Worm (Caenorhabditis elegans) whole organism, L3 larva: Measurements from ENCODE around the gene Y42A5A.5.

ENCODE experiments used
- ZK546.5 ChIP-seq: sonication (generic microtip); optimal IDR thresholded peaks from 2 replicates; lab custom pipeline; 2017; ENCODE audit warnings: missing biosample characterization, missing genetic modification characterization
- aly-2 ChIP-seq: fragments of 150-350 bp; optimal IDR thresholded peaks from 2 replicates; lab custom pipeline; 2014; ENCODE audit warnings: missing biosample characterization, missing genetic modification characterization
- ama-1 ChIP-seq: fragments of 150-350 bp; optimal IDR thresholded peaks from 2 replicates; lab custom pipeline; 2018
- ceh-16 ChIP-seq: sonication (generic microtip); optimal IDR thresholded peaks from 2 replicates; lab custom pipeline; 2017; ENCODE audit warnings: missing biosample characterization, missing genetic modification characterization
- ceh-9 ChIP-seq: sonication (generic microtip); optimal IDR thresholded peaks from 2 replicates; lab custom pipeline; 2018; ENCODE audit warnings: missing biosample characterization, missing genetic modification characterization
- egl-27 ChIP-seq: sonication (generic microtip); optimal IDR thresholded peaks from 4 replicates; lab custom pipeline; 2017; ENCODE audit warnings: missing biosample characterization, missing genetic modification reagents, missing genetic modification characterization
- egl-5 ChIP-seq: fragments of 150-350 bp; optimal IDR thresholded peaks from 2 replicates; lab custom pipeline; 2017; ENCODE audit warnings: missing biosample characterization, missing genetic modification reagents, missing genetic modification characterization, inconsistent platforms
- elt-1 ChIP-seq: fragments of 150-350 bp; optimal IDR thresholded peaks from 2 replicates; lab custom pipeline; 2014; ENCODE audit warnings: missing biosample characterization, missing genetic modification characterization
- elt-2 ChIP-seq: sonication (generic microtip); optimal IDR thresholded peaks from 2 replicates; lab custom pipeline; 2016; ENCODE audit warnings: missing genetic modification reagents, mild to moderate bottlenecking, missing genetic modification characterization, missing compliant biosample characterization
- eor-1 ChIP-seq, 2 experiments: fragments of 150-350 bp; optimal IDR thresholded peaks; 2 replicates each; lab custom pipeline; 2014 to 2018; ENCODE audit warnings: missing biosample characterization in 2 of 2, missing genetic modification characterization in 2 of 2
- fkh-10 ChIP-seq: sonication (generic microtip); optimal IDR thresholded peaks from 2 replicates; lab custom pipeline; 2017; ENCODE audit warnings: missing biosample characterization, missing genetic modification reagents, missing genetic modification characterization
- hmg-11 ChIP-seq: sonication (generic microtip); optimal IDR thresholded peaks from 2 replicates; lab custom pipeline; 2016; ENCODE audit warnings: missing genetic modification characterization, missing compliant biosample characterization
- jun-1 ChIP-seq: fragments of 150-350 bp; optimal IDR thresholded peaks from 2 replicates; lab custom pipeline; 2014; ENCODE audit warnings: missing biosample characterization, missing genetic modification reagents, missing genetic modification characterization
- lin-15B ChIP-seq: fragments of 150-350 bp; optimal IDR thresholded peaks from 2 replicates; lab custom pipeline; 2014; ENCODE audit warnings: missing biosample characterization, missing genetic modification characterization
- lin-39 ChIP-seq: fragments of 150-350 bp; optimal IDR thresholded peaks from 2 replicates; lab custom pipeline; 2018; ENCODE audit warnings: missing biosample characterization, missing genetic modification reagents, missing genetic modification characterization
- mdl-1 ChIP-seq: fragments of 150-350 bp; optimal IDR thresholded peaks from 2 replicates; lab custom pipeline; 2014; ENCODE audit warnings: missing biosample characterization, missing genetic modification characterization
- mml-1 ChIP-seq: fragments of 150-350 bp; sonication (generic microtip); optimal IDR thresholded peaks from 3 replicates; lab custom pipeline; 2014; ENCODE audit warnings: missing biosample characterization, missing genetic modification characterization
- nfya-1 ChIP-seq: sonication (generic microtip); optimal IDR thresholded peaks from 2 replicates; lab custom pipeline; 2017; ENCODE audit warnings: missing genetic modification characterization, mild to moderate bottlenecking, missing compliant biosample characterization, antibody characterized with exemption, moderate library complexity; ENCODE audit not compliant: insufficient read depth
- nhr-11 ChIP-seq: fragments of 150-350 bp; optimal IDR thresholded peaks from 2 replicates; lab custom pipeline; 2014; ENCODE audit warnings: missing biosample characterization, missing genetic modification characterization
- nhr-12 ChIP-seq: fragments of 150-350 bp; optimal IDR thresholded peaks from 2 replicates; lab custom pipeline; 2014; ENCODE audit warnings: missing biosample characterization, missing genetic modification characterization
- nhr-23 ChIP-seq: fragments of 150-350 bp; optimal IDR thresholded peaks from 2 replicates; lab custom pipeline; 2014; ENCODE audit warnings: missing biosample characterization, missing genetic modification reagents, missing genetic modification characterization
- nhr-237 ChIP-seq: fragments of 150-350 bp; optimal IDR thresholded peaks from 2 replicates; lab custom pipeline; 2014; ENCODE audit warnings: missing biosample characterization, missing genetic modification characterization
- nhr-25 ChIP-seq: sonication (generic microtip); optimal IDR thresholded peaks from 2 replicates; lab custom pipeline; 2017; ENCODE audit warnings: missing biosample characterization, missing genetic modification characterization
- nhr-28 ChIP-seq: fragments of 150-350 bp; optimal IDR thresholded peaks from 2 replicates; lab custom pipeline; 2014; ENCODE audit warnings: missing biosample characterization, missing genetic modification characterization
- nhr-43 ChIP-seq: sonication (generic microtip); optimal IDR thresholded peaks from 2 replicates; lab custom pipeline; 2016; ENCODE audit warnings: mild to moderate bottlenecking, missing genetic modification characterization, missing compliant biosample characterization; ENCODE audit not compliant: poor library complexity, severe bottlenecking
- nhr-67 ChIP-seq: fragments of 150-350 bp; optimal IDR thresholded peaks from 2 replicates; lab custom pipeline; 2014; ENCODE audit warnings: missing biosample characterization, missing genetic modification characterization
- nhr-76 ChIP-seq: fragments of 150-350 bp; sonication (generic microtip); optimal IDR thresholded peaks from 5 replicates; lab custom pipeline; 2014; ENCODE audit warnings: missing biosample characterization, missing genetic modification characterization
- nhr-77 ChIP-seq: fragments of 150-350 bp; optimal IDR thresholded peaks from 2 replicates; lab custom pipeline; 2014; ENCODE audit warnings: missing biosample characterization, missing genetic modification characterization
- pha-4 ChIP-seq: fragments of 150-350 bp; optimal IDR thresholded peaks from 2 replicates; lab custom pipeline; 2014; ENCODE audit warnings: missing biosample characterization, missing genetic modification reagents, missing genetic modification characterization
- pqm-1 ChIP-seq: fragments of 150-350 bp; optimal IDR thresholded peaks from 2 replicates; lab custom pipeline; 2017; ENCODE audit warnings: missing biosample characterization, missing genetic modification characterization, inconsistent platforms
- sea-2 ChIP-seq: fragments of 150-350 bp; sonication (generic microtip); optimal IDR thresholded peaks from 4 replicates; lab custom pipeline; 2014; ENCODE audit warnings: missing biosample characterization, missing genetic modification reagents, missing genetic modification characterization
- skn-1 ChIP-seq: fragments of 150-350 bp; optimal IDR thresholded peaks from 2 replicates; lab custom pipeline; 2014; ENCODE audit warnings: missing biosample characterization, missing genetic modification characterization
- unc-39 ChIP-seq: sonication (generic microtip); optimal IDR thresholded peaks from 4 replicates; lab custom pipeline; 2017; ENCODE audit warnings: missing biosample characterization, missing genetic modification characterization
- unc-62 ChIP-seq: fragments of 150-350 bp; sonication (generic microtip); optimal IDR thresholded peaks from 4 replicates; lab custom pipeline; 2014; ENCODE audit warnings: missing biosample characterization, missing genetic modification reagents, missing genetic modification characterization
- ztf-11 ChIP-seq: fragments of 150-350 bp; optimal IDR thresholded peaks from 2 replicates; lab custom pipeline; 2014; ENCODE audit warnings: missing biosample characterization, missing genetic modification characterization
- ztf-4 ChIP-seq: fragments of 150-350 bp; optimal IDR thresholded peaks from 2 replicates; lab custom pipeline; 2014; ENCODE audit warnings: missing biosample characterization, missing genetic modification characterization

Gene Y42A5A.5

DNA sequence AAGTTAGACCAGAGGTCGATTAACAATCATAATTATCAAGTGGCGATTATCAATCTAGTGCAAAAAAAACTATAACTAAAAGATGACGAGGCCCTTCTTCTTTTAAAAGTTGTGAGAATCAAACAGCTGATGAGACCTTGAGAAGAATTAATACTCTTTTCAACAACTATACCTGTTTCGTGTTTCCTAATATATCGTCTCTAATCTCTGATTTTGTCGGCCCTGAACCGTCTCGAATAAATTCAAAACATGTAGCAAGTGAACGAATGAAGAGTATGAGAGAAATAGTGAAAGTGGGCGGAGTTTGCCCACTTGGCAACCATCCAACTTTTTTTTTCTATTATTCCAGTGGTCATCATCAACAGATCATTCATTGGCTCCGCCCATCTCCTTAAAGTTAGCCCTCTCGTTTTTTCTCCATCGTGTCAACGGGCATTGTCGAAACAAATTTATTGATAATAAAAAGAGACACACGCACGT, 22.0 kb downstream of the Y42A5A.5 start, which contains the start of gene Y42A5A.1:
TSS of gene Y42A5A.1 (plus strand) at position 430 of the 480 bp plus-strand sequence.
- TF ChIP-seq nhr-25 (peak; percentile 3), egl-27 (no peak), nhr-67 (tag; lab: Kevin White, UChicago) (no peak), nhr-76 (tag; lab: Kevin White, UChicago) (no peak), nhr-237 (no peak), hmg-11 (tag; lab: Kevin White, UChicago) (no peak)

DNA sequence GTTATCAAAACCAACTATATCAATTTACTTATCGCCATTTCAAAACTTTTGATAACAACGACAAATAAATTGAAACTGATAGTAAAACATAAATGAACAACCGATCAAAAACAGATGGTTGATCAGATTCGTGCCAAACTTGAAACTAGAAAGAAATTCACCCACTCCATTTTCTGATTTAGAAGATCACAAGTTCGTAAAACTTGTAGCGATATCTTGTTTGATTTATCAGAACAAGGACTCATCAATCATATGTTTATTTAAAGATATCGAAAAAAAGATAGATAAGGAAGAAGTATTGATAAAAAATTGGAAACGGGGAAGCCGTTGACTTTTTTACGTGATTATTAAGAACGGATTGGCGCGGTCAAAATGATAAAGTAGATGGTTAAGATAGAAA, 22.4 kb downstream of the Y42A5A.5 start:
- TF ChIP-seq elt-2 (tag; lab: Kevin White, UChicago) (peak; percentile 85), ama-1 (lab: Kevin White, UChicago) (no peak), unc-39 (tag; lab: Kevin White, UChicago) (no peak), pqm-1 (tag; lab: Kevin White, UChicago) (peak; percentile 35), ceh-9 (tag; lab: Kevin White, UChicago) (no peak), unc-62 (GFP tag; lab: Kevin White, UChicago) (no peak), lin-39 (tag; lab: Kevin White, UChicago) (no peak)
- TF ChIP-seq, all 47 proteins: peak for 2

DNA sequence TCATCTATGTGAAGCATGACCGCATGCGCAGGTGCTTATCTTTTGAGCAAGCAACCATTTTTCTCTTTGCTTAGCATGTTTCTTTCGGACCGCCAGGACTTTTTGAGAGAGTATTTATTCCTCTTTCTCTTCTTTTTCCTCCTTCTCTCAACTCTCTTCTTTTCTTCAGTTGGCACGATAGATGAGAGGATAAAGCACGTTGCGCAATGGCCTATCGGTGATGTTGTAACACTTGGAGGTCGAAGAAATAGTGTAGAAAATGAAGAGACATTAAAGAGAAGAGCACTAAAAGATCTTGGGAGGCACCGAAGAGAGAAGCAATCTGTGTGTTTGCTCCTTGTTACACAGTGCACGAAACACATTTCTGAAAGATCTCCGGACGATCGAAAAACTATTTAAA, 25.9 kb downstream of the Y42A5A.5 start:
- no peak for TF ChIP-seq nhr-25
- no peak for TF ChIP-seq nhr-77
- peak; percentile 71 for TF ChIP-seq lin-39 (tag; lab: Kevin White, UChicago)
- TF ChIP-seq skn-1 (tag; lab: Kevin White, UChicago), result no peak
- no peak for TF ChIP-seq nhr-12 (tag; lab: Kevin White, UChicago)
- no peak for TF ChIP-seq pha-4 (tag; lab: Kevin White, UChicago)
- TF ChIP-seq jun-1 (tag; lab: Kevin White, UChicago), result no peak
- no peak for TF ChIP-seq mml-1 (tag; lab: Kevin White, UChicago)
- TF ChIP-seq ama-1 (lab: Kevin White, UChicago), result no peak
- no peak for TF ChIP-seq eor-1 (tag; optimal IDR thresholded peaks at IDR 0.05; lab: Kevin White, UChicago)
- TF ChIP-seq egl-27, result no peak
- TF ChIP-seq elt-1 (tag; lab: Kevin White, UChicago), result no peak
- peak; percentile 21 for TF ChIP-seq hmg-11 (tag; lab: Kevin White, UChicago)
- TF ChIP-seq egl-5 (tag; lab: Kevin White, UChicago), result no peak
- no peak for TF ChIP-seq aly-2 (tag; lab: Kevin White, UChicago)
- TF ChIP-seq mdl-1 (tag; lab: Kevin White, UChicago), result peak; percentile 57
- TF ChIP-seq nfya-1 (tag; lab: Kevin White, UChicago), result peak; percentile 73
- no peak for TF ChIP-seq sea-2 (GFP tag; lab: Kevin White, UChicago)
- TF ChIP-seq nhr-76 (tag; lab: Kevin White, UChicago), result no peak
- no peak for TF ChIP-seq pqm-1 (tag; lab: Kevin White, UChicago)
- TF ChIP-seq fkh-10, result no peak
- no peak for TF ChIP-seq ceh-16 (tag; lab: Kevin White, UChicago)
- no peak for TF ChIP-seq ZK546.5 (tag; lab: Kevin White, UChicago)
- no peak for TF ChIP-seq nhr-43
- TF ChIP-seq ceh-9 (tag; lab: Kevin White, UChicago), result no peak
- no peak for TF ChIP-seq ztf-11 (tag; lab: Kevin White, UChicago)

DNA sequence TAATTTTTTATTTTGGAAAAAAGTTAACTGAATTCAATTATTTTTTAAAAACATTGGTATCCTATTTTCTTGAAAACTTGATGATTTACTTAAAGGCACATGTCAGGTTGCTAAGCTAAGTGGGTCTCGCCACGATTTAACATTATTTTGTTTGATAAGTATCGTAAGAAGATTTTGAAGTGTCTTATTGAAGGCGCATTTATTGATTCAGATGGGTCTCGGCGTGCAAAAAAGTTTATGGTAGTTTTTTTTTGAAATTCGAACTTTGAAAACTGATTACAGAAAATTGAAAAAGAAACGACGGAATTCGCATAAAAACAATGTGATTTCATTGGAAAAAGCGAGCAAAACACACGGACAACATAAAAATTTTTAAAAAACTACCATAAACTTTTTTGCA, 26.6 kb downstream of the Y42A5A.5 start:
- TF ChIP-seq ztf-11 (tag; lab: Kevin White, UChicago), result no peak
- TF ChIP-seq nhr-76 (tag; lab: Kevin White, UChicago), result no peak
- no peak for TF ChIP-seq nhr-23 (tag; lab: Kevin White, UChicago)
- no peak for TF ChIP-seq lin-15B (tag; lab: Kevin White, UChicago)
- TF ChIP-seq nfya-1 (tag; lab: Kevin White, UChicago), result no peak
- no peak for TF ChIP-seq nhr-28 (tag; lab: Kevin White, UChicago)
- TF ChIP-seq nhr-43, result no peak
- no peak for TF ChIP-seq ztf-4 (tag; lab: Kevin White, UChicago)
- TF ChIP-seq jun-1 (tag; lab: Kevin White, UChicago), result no peak
- TF ChIP-seq nhr-77, result no peak
- no peak for TF ChIP-seq nhr-11 (tag; lab: Kevin White, UChicago)
- TF ChIP-seq egl-27, result no peak
